Fruit fly (Drosophila melanogaster): ENCODE results near the gene Brr2.
A peak's percentile ranks its signal among the peaks of the same experiment; 100 is the strongest.

The Brr2 gene

DNA sequence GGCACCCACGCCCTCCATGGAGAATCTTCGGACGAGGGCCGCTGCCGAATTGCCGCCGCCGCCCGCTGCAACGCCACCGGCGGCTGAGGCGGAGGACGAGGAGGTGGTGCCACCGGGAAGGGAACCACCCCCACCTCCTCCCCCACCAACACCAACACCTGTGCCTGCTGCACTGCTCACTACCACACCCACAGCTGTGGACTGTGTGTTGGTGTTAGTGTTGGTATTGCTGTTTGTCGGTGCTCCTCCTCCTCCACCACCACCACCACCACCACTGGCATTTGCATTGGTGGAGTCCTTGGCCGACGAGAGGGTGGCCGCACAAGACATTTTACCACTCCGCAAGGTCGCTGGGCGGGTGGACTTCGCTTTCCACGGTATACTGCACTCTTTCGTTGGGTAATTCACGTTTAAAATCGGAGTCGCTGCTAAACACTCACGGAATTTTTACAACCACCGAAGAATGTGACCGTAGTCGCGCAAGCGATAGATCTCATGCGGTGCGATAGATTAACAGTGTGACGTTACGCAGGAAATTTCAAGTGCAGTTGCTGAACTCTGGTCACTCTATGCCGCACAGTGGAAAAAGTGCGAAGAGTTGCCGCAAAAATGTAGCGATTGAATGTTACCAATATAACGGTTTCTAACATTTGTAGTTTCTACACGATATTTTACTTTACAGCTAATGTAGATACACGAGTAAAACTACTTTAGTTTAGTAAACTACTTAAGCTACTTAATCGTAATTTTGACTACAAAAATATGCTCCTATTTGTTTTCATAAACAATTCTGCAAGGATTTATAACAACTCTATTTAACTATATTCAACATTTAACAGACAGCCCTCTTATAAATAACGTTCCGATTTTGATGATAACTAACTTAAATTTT lies 43.9 kb upstream of the Brr2 start, which contains the start of gene mib1 (continued):
- no peak for TF ChIP-seq Vsx1 (GFP tag; optimal IDR thresholded peaks at IDR 0.05)
- TF ChIP-seq CG4707 (GFP tag; optimal IDR thresholded peaks at IDR 0.05): peak; percentile 99
- TF ChIP-seq CG33557 (GFP tag; optimal IDR thresholded peaks at IDR 0.05): peak; percentile 12
- TF ChIP-seq nmo (GFP tag; optimal IDR thresholded peaks at IDR 0.05): peak; percentile 90
- peak; percentile 75 for TF ChIP-seq NFAT (GFP tag; IDR thresholded peaks at IDR 0.05)
- no peak for TF ChIP-seq Oaz (GFP tag; IDR thresholded peaks at IDR 0.05)
- TF ChIP-seq dan (GFP tag; IDR thresholded peaks at IDR 0.05): no peak
- peak; percentile 67 for TF ChIP-seq oc (tag; optimal IDR thresholded peaks at IDR 0.05)
- TF ChIP-seq CG12769 (tag; optimal IDR thresholded peaks at IDR 0.05): peak; percentile 76
- TF ChIP-seq Side (GFP tag; optimal IDR thresholded peaks at IDR 0.05): no peak
- peak; percentile 63 for TF ChIP-seq CTCF (GFP tag; optimal IDR thresholded peaks at IDR 0.05)
- TF ChIP-seq YL-1 (GFP tag; optimal IDR thresholded peaks at IDR 0.05): peak; percentile 91
- TF ChIP-seq CG15514 (GFP tag; optimal IDR thresholded peaks at IDR 0.05): peak; percentile 71
- TF ChIP-seq prd (optimal IDR thresholded peaks at IDR 0.05): no peak
- 0 out of 3 replicates have a peak, but pooled peaks have one; percentile 33 for TF ChIP-seq prd (GFP tag; IDR thresholded peaks at IDR 0.05)
- TF ChIP-seq Max (GFP tag; optimal IDR thresholded peaks at IDR 0.05): no peak
- peak; percentile 95 for TF ChIP-seq crol (GFP tag; IDR thresholded peaks at IDR 0.05)
- no peak for TF ChIP-seq Asciz (GFP tag; optimal IDR thresholded peaks at IDR 0.05)
- TF ChIP-seq CG7372 (GFP tag; IDR thresholded peaks at IDR 0.05): no peak
- peak; percentile 26 for TF ChIP-seq CG7786 (GFP tag; optimal IDR thresholded peaks at IDR 0.05)
- TF ChIP-seq Opbp (GFP tag; IDR thresholded peaks at IDR 0.05; ENCODE audit: partially characterized antibody): peak; percentile 95
- TF ChIP-seq Jarid2 (GFP tag; optimal IDR thresholded peaks at IDR 0.05): peak; percentile 70
- no peak for TF ChIP-seq CG31388 (GFP tag; optimal IDR thresholded peaks at IDR 0.05)
- no peak for TF ChIP-seq CG6765 (GFP tag; optimal IDR thresholded peaks at IDR 0.05)
- peak; percentile 100 for TF ChIP-seq nerfin-1 (tag; optimal IDR thresholded peaks at IDR 0.05)
- peak; percentile 58 for TF ChIP-seq B-H2 (GFP tag; optimal IDR thresholded peaks at IDR 0.05)
- TF ChIP-seq z (GFP tag; IDR thresholded peaks at IDR 0.05): no peak
- peak; percentile 59 for TF ChIP-seq dm (GFP tag; optimal IDR thresholded peaks at IDR 0.05)
- TF ChIP-seq tgo (GFP tag; IDR thresholded peaks at IDR 0.05): no peak
- TF ChIP-seq pan (optimal IDR thresholded peaks at IDR 0.05): no peak
- TF ChIP-seq pan (GFP tag; optimal IDR thresholded peaks at IDR 0.05 in 1 of 2, IDR thresholded peaks at IDR 0.05 in 1 of 2): peak in 1 of 2 experiments; percentile 35
- TF ChIP-seq caup (GFP tag; optimal IDR thresholded peaks at IDR 0.05; ENCODE audit: severe bottlenecking): peak; percentile 33
- TF ChIP-seq CG16815 (GFP tag; optimal IDR thresholded peaks at IDR 0.05): no peak
- peak; percentile 71 for TF ChIP-seq CHES-1-like (GFP tag; optimal IDR thresholded peaks at IDR 0.05)
- TF ChIP-seq Abd-B (GFP tag; optimal IDR thresholded peaks at IDR 0.05): peak; percentile 78
- no peak for TF ChIP-seq CG11398 (GFP tag; optimal IDR thresholded peaks at IDR 0.05)
- no peak for TF ChIP-seq NC2β (GFP tag; optimal IDR thresholded peaks at IDR 0.05)
- peak; percentile 86 for TF ChIP-seq kah (GFP tag; optimal IDR thresholded peaks at IDR 0.05)
- peak; percentile 6 for TF ChIP-seq CG4282 (GFP tag; optimal IDR thresholded peaks at IDR 0.05)
- no peak for TF ChIP-seq gt (GFP tag; IDR thresholded peaks at IDR 0.05)
- TF ChIP-seq Rx (GFP tag; IDR thresholded peaks at IDR 0.05): no peak
- TF ChIP-seq CG2712 (tag; optimal IDR thresholded peaks at IDR 0.05): peak; percentile 59
- no peak for TF ChIP-seq CG15269 (tag; optimal IDR thresholded peaks at IDR 0.05)
- TF ChIP-seq CoRest (tag; optimal IDR thresholded peaks at IDR 0.05): peak; percentile 39
- TF ChIP-seq Sin3A (optimal IDR thresholded peaks at IDR 0.05): peak; percentile 90
- TF ChIP-seq az2 (GFP tag; optimal IDR thresholded peaks at IDR 0.05): peak; percentile 15
- no peak for TF ChIP-seq CG7745 (tag; optimal IDR thresholded peaks at IDR 0.05)
- no peak for TF ChIP-seq CG4424 (GFP tag; optimal IDR thresholded peaks at IDR 0.05)
- TF ChIP-seq CG10543 (GFP tag; optimal IDR thresholded peaks at IDR 0.05): peak; percentile 43
- TF ChIP-seq her (GFP tag; optimal IDR thresholded peaks at IDR 0.05): peak; percentile 6
